Fruit fly (Drosophila melanogaster) whole organism, embryonic: Measurements from ENCODE around the gene Nin.

Source experiments
- Atf-2 ChIP-seq: fragments of 200-800 bp; sonication (Bioruptor generic); optimal IDR thresholded peaks from 2 replicates; lab custom pipeline; 2016; ENCODE audit warnings: missing biosample characterization, missing genetic modification characterization
- Awh ChIP-seq: fragments of 200-800 bp; sonication (Bioruptor generic); IDR thresholded peaks from 2 replicates; pipeline ENCODE4, ENCODE4 v1.3.6; 2022; ENCODE audit warnings: missing biosample characterization, missing genetic modification characterization
- CG11085 ChIP-seq: fragments of 200-800 bp; sonication (Bioruptor generic); IDR thresholded peaks from 2 replicates; pipeline ENCODE4 v1.3.6; 2022; ENCODE audit warnings: missing biosample characterization, missing genetic modification characterization
- CG11456 ChIP-seq: fragments of 200-800 bp; sonication (Bioruptor generic); IDR thresholded peaks from 3 replicates; pipeline ENCODE4 v1.3.6; 2022; ENCODE audit warnings: missing biosample characterization, missing genetic modification characterization
- CG11560 ChIP-seq: fragments of 200-800 bp; sonication (Bioruptor generic); IDR thresholded peaks from 3 replicates; pipeline ENCODE4 v1.3.6; 2022; ENCODE audit warnings: missing biosample characterization, missing genetic modification characterization
- CG12391 ChIP-seq: fragments of 200-800 bp; sonication (Bioruptor generic); optimal IDR thresholded peaks from 3 replicates; lab custom pipeline; 2018; ENCODE audit warnings: missing biosample characterization, mild to moderate bottlenecking, missing genetic modification characterization, moderate library complexity
- CG13894 ChIP-seq: fragments of 200-800 bp; sonication (Bioruptor generic); optimal IDR thresholded peaks from 3 replicates; lab custom pipeline; 2018; ENCODE audit warnings: missing biosample characterization, mild to moderate bottlenecking, missing genetic modification characterization, moderate library complexity
- CG15479 ChIP-seq: fragments of 200-800 bp; sonication (Bioruptor generic); optimal IDR thresholded peaks from 3 replicates; lab custom pipeline; 2019; ENCODE audit warnings: missing biosample characterization, mild to moderate bottlenecking, missing genetic modification characterization, moderate library complexity
- CG18011 ChIP-seq: fragments of 200-800 bp; sonication (Bioruptor generic); optimal IDR thresholded peaks from 2 replicates; lab custom pipeline; 2017; ENCODE audit warnings: missing biosample characterization, missing genetic modification characterization, mild to moderate bottlenecking, moderate library complexity, missing genotype
- CG18764 ChIP-seq: fragments of 200-800 bp; sonication (Bioruptor generic); optimal IDR thresholded peaks from 3 replicates; lab custom pipeline; 2016; ENCODE audit warnings: missing biosample characterization, missing genetic modification characterization
- CG2116 ChIP-seq: fragments of 200-800 bp; sonication (Bioruptor generic); optimal IDR thresholded peaks from 3 replicates; lab custom pipeline; 2018; ENCODE audit warnings: missing biosample characterization, mild to moderate bottlenecking, missing genetic modification characterization
- CG2202 ChIP-seq: fragments of 200-800 bp; sonication (Bioruptor generic); optimal IDR thresholded peaks from 2 replicates; lab custom pipeline; 2018; ENCODE audit warnings: missing biosample characterization, mild to moderate bottlenecking, missing genetic modification characterization
- CG30020 ChIP-seq: fragments of 200-800 bp; optimal IDR thresholded peaks from 2 replicates; lab custom pipeline; 2019; ENCODE audit warnings: missing biosample characterization, mild to moderate bottlenecking, missing genetic modification characterization, moderate library complexity
- CG32532 ChIP-seq: fragments of 200-800 bp; sonication (Bioruptor generic); IDR thresholded peaks from 2 replicates; pipeline ENCODE4 v1.3.6; 2022; ENCODE audit warnings: missing biosample characterization, missing genetic modification characterization
- CG32772 ChIP-seq: fragments of 200-800 bp; sonication (Bioruptor generic); IDR thresholded peaks from 2 replicates; pipeline ENCODE4 v1.3.6; 2022; ENCODE audit warnings: missing biosample characterization, missing genetic modification characterization
- CG33213 ChIP-seq: fragments of 200-800 bp; sonication (Bioruptor generic); optimal IDR thresholded peaks from 3 replicates; lab custom pipeline; 2016; ENCODE audit warnings: missing biosample characterization, missing genetic modification characterization
- CG42726 ChIP-seq: fragments of 200-800 bp; sonication (Bioruptor generic); IDR thresholded peaks from 2 replicates; pipeline ENCODE4 v1.3.6; 2022; ENCODE audit warnings: missing biosample characterization, missing genetic modification characterization; ENCODE audit not compliant: partially characterized antibody
- CG4404 ChIP-seq: fragments of 200-800 bp; sonication (Bioruptor generic); IDR thresholded peaks from 2 replicates; pipeline ENCODE4 v1.3.6; 2022; ENCODE audit warnings: missing biosample characterization, missing genetic modification characterization
- CG4424 ChIP-seq: fragments of 200-800 bp; sonication (Bioruptor generic); optimal IDR thresholded peaks from 3 replicates; lab custom pipeline; 2016; ENCODE audit warnings: missing biosample characterization, missing genetic modification characterization
- CG5245 ChIP-seq: fragments of 200-800 bp; sonication (Bioruptor generic); optimal IDR thresholded peaks from 3 replicates; lab custom pipeline; 2016; ENCODE audit warnings: missing biosample characterization, missing genetic modification characterization
- CG7963 ChIP-seq: fragments of 200-800 bp; sonication (Bioruptor generic); IDR thresholded peaks from 3 replicates; pipeline ENCODE4 v1.3.6; 2022; ENCODE audit warnings: missing biosample characterization, missing genetic modification characterization; ENCODE audit not compliant: partially characterized antibody
- CG9215 ChIP-seq: fragments of 200-800 bp; sonication (Bioruptor generic); IDR thresholded peaks from 2 replicates; pipeline ENCODE4 v1.3.6; 2022; ENCODE audit warnings: missing biosample characterization, missing genetic modification characterization
- CG9727 ChIP-seq: fragments of 200-800 bp; sonication (Bioruptor generic); optimal IDR thresholded peaks from 3 replicates; lab custom pipeline; 2017; ENCODE audit warnings: missing biosample characterization, mild to moderate bottlenecking, missing genetic modification characterization
- Dbx ChIP-seq: fragments of 200-800 bp; sonication (Bioruptor generic); IDR thresholded peaks from 3 replicates; pipeline ENCODE4 v1.3.6; 2022; ENCODE audit warnings: missing biosample characterization, missing genetic modification characterization
- E2f2 ChIP-seq: fragments of 200-800 bp; sonication (Bioruptor generic); IDR thresholded peaks from 2 replicates; pipeline ENCODE4 v1.3.6; 2022; ENCODE audit warnings: missing biosample characterization, missing genetic modification characterization
- Ets97D ChIP-seq: fragments of 200-800 bp; sonication (Bioruptor generic); optimal IDR thresholded peaks from 3 replicates; lab custom pipeline; 2016; ENCODE audit warnings: missing biosample characterization, missing genetic modification characterization
- Myb ChIP-seq: fragments of 200-800 bp; sonication (Bioruptor generic); optimal IDR thresholded peaks from 2 replicates; lab custom pipeline; 2016; ENCODE audit warnings: missing biosample characterization, missing genetic modification characterization
- Neu2 ChIP-seq: fragments of 200-800 bp; sonication (Bioruptor generic); optimal IDR thresholded peaks from 3 replicates; lab custom pipeline; 2016; ENCODE audit warnings: missing biosample characterization, missing genetic modification characterization, borderline replicate concordance
- Oli ChIP-seq: fragments of 200-800 bp; sonication (Bioruptor generic); optimal IDR thresholded peaks from 2 replicates; lab custom pipeline; 2018; ENCODE audit warnings: missing biosample characterization, mild to moderate bottlenecking, missing genetic modification characterization, moderate library complexity
- Scr ChIP-seq: fragments of 200-800 bp; sonication (Bioruptor generic); IDR thresholded peaks from 2 replicates; pipeline ENCODE4 v1.3.6; 2022; ENCODE audit warnings: missing biosample characterization, missing genetic modification characterization; ENCODE audit not compliant: partially characterized antibody
- Sox102F ChIP-seq: fragments of 200-800 bp; sonication (Bioruptor generic); optimal IDR thresholded peaks from 2 replicates; lab custom pipeline; 2018; ENCODE audit warnings: missing biosample characterization, mild to moderate bottlenecking, missing genetic modification characterization, moderate library complexity
- Tbp ChIP-seq: fragments of >200 bp; optimal IDR thresholded peaks from 2 replicates; lab custom pipeline; 2018; ENCODE audit warnings: missing biosample characterization, missing genetic modification characterization
- bigmax ChIP-seq: fragments of 200-800 bp; sonication (Bioruptor generic); optimal IDR thresholded peaks from 2 replicates; lab custom pipeline; 2018; ENCODE audit warnings: missing biosample characterization, mild to moderate bottlenecking, missing genetic modification characterization
- cwo ChIP-seq: fragments of 200-800 bp; sonication (Bioruptor generic); optimal IDR thresholded peaks from 3 replicates; lab custom pipeline; 2017; ENCODE audit warnings: missing biosample characterization, missing genetic modification characterization, mild to moderate bottlenecking, moderate library complexity, missing genetic modification reagents
- dm ChIP-seq: fragments of 200-800 bp; sonication (Bioruptor generic); optimal IDR thresholded peaks from 3 replicates; lab custom pipeline; 2016; ENCODE audit warnings: missing biosample characterization, missing genetic modification characterization
- emc ChIP-seq: fragments of 200-800 bp; sonication (Bioruptor generic); optimal IDR thresholded peaks from 2 replicates; lab custom pipeline; 2016; ENCODE audit warnings: missing biosample characterization, missing genetic modification characterization
- en ChIP-seq: fragments of 200-800 bp; sonication (Bioruptor generic); optimal IDR thresholded peaks from 2 replicates; lab custom pipeline; 2016; ENCODE audit warnings: missing biosample characterization, missing genetic modification characterization
- gcm ChIP-seq: fragments of 200-800 bp; sonication (Bioruptor generic); optimal IDR thresholded peaks from 2 replicates; lab custom pipeline; 2019; ENCODE audit warnings: missing biosample characterization, mild to moderate bottlenecking, missing genetic modification characterization, moderate library complexity
- gsb-n ChIP-seq: fragments of 200-800 bp; sonication (Bioruptor generic); optimal IDR thresholded peaks from 3 replicates; lab custom pipeline; 2018; ENCODE audit warnings: missing biosample characterization, mild to moderate bottlenecking, missing genetic modification characterization
- lmd ChIP-seq: fragments of 200-800 bp; sonication (Bioruptor generic); IDR thresholded peaks from 2 replicates; pipeline ENCODE4 v1.3.6; 2022; ENCODE audit warnings: missing biosample characterization, missing genetic modification characterization
- luna ChIP-seq: fragments of 200-800 bp; sonication (Bioruptor generic); optimal IDR thresholded peaks from 2 replicates; lab custom pipeline; 2016; ENCODE audit warnings: missing biosample characterization, missing genetic modification characterization
- onecut ChIP-seq: fragments of 200-800 bp; sonication (Bioruptor generic); IDR thresholded peaks from 2 replicates; pipeline ENCODE4 v1.3.6; 2022; ENCODE audit warnings: missing biosample characterization, missing genetic modification characterization
- ranshi ChIP-seq: fragments of 200-800 bp; sonication (Bioruptor generic); IDR thresholded peaks from 2 replicates; pipeline ENCODE4 v1.3.6; 2022; ENCODE audit warnings: missing biosample characterization, missing genetic modification characterization
- run ChIP-seq: fragments of 200-800 bp; sonication (Bioruptor generic); optimal IDR thresholded peaks from 3 replicates; lab custom pipeline; 2018; ENCODE audit warnings: missing biosample characterization, mild to moderate bottlenecking, missing genetic modification characterization
- sc ChIP-seq, 3 experiments: fragments of >200 bp in 2 of 3; fragments of 200-800 bp in 1 of 3; sonication (Bioruptor generic) in 1 of 3; optimal IDR thresholded peaks; 2 replicates in 2 of 3; 3 replicates in 1 of 3; lab custom pipeline; 2017; ENCODE audit warnings: mild to moderate bottlenecking in 1 of 3, missing biosample characterization in 1 of 3, missing genetic modification characterization in 1 of 3, missing genetic modification reagents in 1 of 3
- sna ChIP-seq: fragments of 200-800 bp; sonication (Bioruptor generic); IDR thresholded peaks from 2 replicates; pipeline ENCODE4 v1.3.6; 2022; ENCODE audit warnings: missing biosample characterization, missing genetic modification characterization; ENCODE audit not compliant: partially characterized antibody
- trem ChIP-seq: fragments of 200-800 bp; optimal IDR thresholded peaks from 3 replicates; lab custom pipeline; 2019; ENCODE audit warnings: missing biosample characterization, mild to moderate bottlenecking, missing genetic modification characterization, moderate library complexity
- wek ChIP-seq: fragments of 200-800 bp; sonication (Bioruptor generic); optimal IDR thresholded peaks from 3 replicates; lab custom pipeline; 2018; ENCODE audit warnings: missing biosample characterization, mild to moderate bottlenecking, missing genetic modification characterization, moderate library complexity

Nin gene

DNA sequence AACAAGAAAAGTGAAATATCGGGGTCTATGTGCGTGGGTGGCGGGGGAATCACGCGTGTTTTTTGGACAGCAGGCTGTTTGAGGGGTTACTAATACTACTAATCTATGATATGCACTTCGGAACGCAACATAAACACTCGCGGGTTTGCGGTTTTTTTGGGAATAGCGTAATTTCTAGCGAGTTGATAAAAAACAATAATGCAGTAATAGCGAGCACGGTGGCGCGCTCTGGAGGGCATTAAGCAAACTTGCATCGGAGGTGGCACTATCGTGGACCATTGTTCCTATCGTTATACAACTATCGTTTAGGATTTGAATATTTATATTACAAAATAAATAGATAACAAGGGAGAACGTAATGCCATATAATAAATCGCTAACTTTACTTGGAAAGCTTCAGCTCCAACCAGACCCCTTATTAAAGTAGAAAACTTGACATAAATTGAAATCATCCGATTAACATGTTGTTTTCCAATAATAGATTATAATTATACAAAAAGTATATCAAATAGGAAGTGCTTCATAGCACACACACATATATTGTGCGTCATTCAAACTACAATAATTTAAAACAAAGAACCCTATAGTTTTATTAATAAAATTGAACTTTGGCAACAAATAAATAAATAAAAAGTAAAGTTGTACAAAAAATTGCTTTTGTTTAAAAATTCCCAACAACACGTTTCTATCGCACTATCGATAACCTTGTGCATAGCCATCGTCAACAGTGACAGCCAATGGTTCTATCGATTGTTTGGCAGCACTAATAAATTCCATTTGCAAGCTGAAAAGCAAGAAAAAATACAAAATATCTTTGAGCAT lies at the start of gene Nin, which contains the start of gene Bub1 (continued):
- TF ChIP-seq trem (tag; lab: Kevin White, UChicago), result peak; percentile 6
- TF ChIP-seq Awh (GFP tag; lab: Robert Waterston, UW), result no peak
- TF ChIP-seq sc (optimal IDR thresholded peaks at IDR 0.05; lab: Kevin White, UChicago), result no peak
- no peak for TF ChIP-seq sc (GFP tag; optimal IDR thresholded peaks at IDR 0.05; lab: Kevin White, UChicago)
- peak; percentile 55 for TF ChIP-seq CG2116 (GFP tag; lab: Kevin White, UChicago)
- no peak for TF ChIP-seq Atf-2
- peak; percentile 65 for TF ChIP-seq CG32532 (GFP tag; lab: Robert Waterston, UW)
- TF ChIP-seq lmd (GFP tag; lab: Robert Waterston, UW), result no peak; the same call in none of the 2 replicates
- TF ChIP-seq Tbp, result no peak
- TF ChIP-seq CG4404 (GFP tag; lab: Robert Waterston, UW), result no peak
- no peak for TF ChIP-seq onecut (GFP tag; lab: Robert Waterston, UW)
- TF ChIP-seq CG18011 (GFP tag; lab: Kevin White, UChicago), result no peak
- no peak for TF ChIP-seq CG4424 (GFP tag; lab: Kevin White, UChicago)
- no peak for TF ChIP-seq CG13894
- no peak for TF ChIP-seq Neu2
- no peak for TF ChIP-seq luna (GFP tag; lab: Kevin White, UChicago)
- no peak for TF ChIP-seq gcm
- no peak for TF ChIP-seq gsb-n (tag; lab: Kevin White, UChicago)
- no peak for TF ChIP-seq CG32772 (GFP tag; lab: Robert Waterston, UW)
- no peak for TF ChIP-seq bigmax (GFP tag; lab: Kevin White, UChicago)
- TF ChIP-seq Sox102F (GFP tag; lab: Kevin White, UChicago), result no peak
- TF ChIP-seq run, result no peak
- no peak for TF ChIP-seq en (GFP tag; lab: Kevin White, UChicago)
- TF ChIP-seq Scr (GFP tag; lab: Robert Waterston, UW), result peak; percentile 90
- TF ChIP-seq CG9727 (GFP tag; lab: Kevin White, UChicago), result peak; percentile 50
- 0 out of 2 replicates have a peak, but pooled peaks have one; percentile 20 for TF ChIP-seq CG11085 (GFP tag; lab: Robert Waterston, UW)
- peak; percentile 22 for TF ChIP-seq CG5245 (GFP tag; lab: Kevin White, UChicago)
- peak; percentile 60 for TF ChIP-seq sna (GFP tag; lab: Robert Waterston, UW)
- no peak for TF ChIP-seq CG33213 (GFP tag; lab: Kevin White, UChicago)
- TF ChIP-seq Myb, result peak; percentile 16
- 0 out of 2 replicates have a peak, but pooled peaks have one; percentile 33 for TF ChIP-seq ranshi
- no peak for TF ChIP-seq emc (GFP tag; lab: Kevin White, UChicago)
- TF ChIP-seq dm (GFP tag; lab: Kevin White, UChicago), result peak; percentile 21
- no peak for TF ChIP-seq CG11560 (tag; lab: Robert Waterston, UW)
- no peak for TF ChIP-seq Ets97D
- no peak for TF ChIP-seq CG15479
- peak; percentile 71 for TF ChIP-seq Dbx (GFP tag; lab: Robert Waterston, UW)
- TF ChIP-seq CG18764 (GFP tag; lab: Kevin White, UChicago), result no peak
- peak; percentile 47 for TF ChIP-seq E2f2 (GFP tag; lab: Robert Waterston, UW)
- peak; percentile 27 for TF ChIP-seq Oli
- no peak for TF ChIP-seq cwo
- peak; percentile 46 for TF ChIP-seq CG30020 (tag; lab: Kevin White, UChicago)
- no peak for TF ChIP-seq CG2202 (tag; lab: Kevin White, UChicago)
- TF ChIP-seq wek (GFP tag; lab: Kevin White, UChicago), result peak; percentile 3
- TF ChIP-seq CG42726, result peak; percentile 96
- peak; percentile 45 for TF ChIP-seq CG9215 (GFP tag; lab: Robert Waterston, UW)
- TF ChIP-seq CG7963 (GFP tag; lab: Robert Waterston, UW), result peak; percentile 81
- peak; percentile 83; the same call in 2 of the 3 replicates for TF ChIP-seq CG11456 (GFP tag; lab: Robert Waterston, UW)
- peak; percentile 46 for TF ChIP-seq CG12391 (tag; lab: Kevin White, UChicago)
